Fruit fly (Drosophila melanogaster) whole organism, adult: Measurements from ENCODE around the gene Sec23.

Experiments used
- CG14711 ChIP-seq: fragments of 200-800 bp; sonication (Bioruptor generic); optimal IDR thresholded peaks from 2 replicates; lab custom pipeline; 2018; ENCODE audit warnings: missing biosample characterization, mild to moderate bottlenecking, missing genetic modification characterization, moderate library complexity
- CG5204 ChIP-seq: fragments of 200-800 bp; sonication (Bioruptor generic); optimal IDR thresholded peaks from 2 replicates; lab custom pipeline; 2016; ENCODE audit warnings: missing biosample characterization, missing genetic modification characterization

- TF ChIP-seq CG14711 (tag; lab: Kevin White, UChicago), result peak; percentile 60
- no peak for TF ChIP-seq CG5204
Measured at dm6 chr3R:5648569-5649476, at the start of gene Sec23, which contains the start of gene MTA1-like.
